Worm (Caenorhabditis elegans) whole organism, mixed stage, embryonic: ENCODE measurements around the gene C12D8.20.

ENCODE experiments used
- M03D4.4 ChIP-seq: sonication (generic microtip); optimal IDR thresholded peaks from 2 replicates; lab custom pipeline; 2017; ENCODE audit warnings: mild to moderate bottlenecking, missing genetic modification characterization, missing compliant biosample characterization
- bed-3 ChIP-seq: fragments of 200-800 bp; sonication (Bioruptor generic); optimal IDR thresholded peaks from 3 replicates; lab custom pipeline; 2018; ENCODE audit warnings: mild to moderate bottlenecking, missing genetic modification characterization, moderate library complexity, missing compliant biosample characterization
- blmp-1 ChIP-seq: fragments of 150-350 bp; optimal IDR thresholded peaks from 2 replicates; lab custom pipeline; 2014; ENCODE audit warnings: missing biosample characterization, missing genetic modification characterization
- ceh-39 ChIP-seq: fragments of 150-350 bp; optimal IDR thresholded peaks from 2 replicates; lab custom pipeline; 2014; ENCODE audit warnings: missing biosample characterization, missing genetic modification characterization
- ceh-43 ChIP-seq: fragments of 200-800 bp; sonication (Bioruptor generic); optimal IDR thresholded peaks from 2 replicates; lab custom pipeline; 2018; ENCODE audit warnings: mild to moderate bottlenecking, missing genetic modification characterization, moderate library complexity, missing compliant biosample characterization
- ceh-83 ChIP-seq: fragments of 200-800 bp; sonication (Bioruptor generic); optimal IDR thresholded peaks from 2 replicates; lab custom pipeline; 2018; ENCODE audit warnings: mild to moderate bottlenecking, missing genetic modification characterization, missing compliant biosample characterization
- ces-1 ChIP-seq: fragments of 150-350 bp; optimal IDR thresholded peaks from 2 replicates; lab custom pipeline; 2014; ENCODE audit warnings: missing biosample characterization, missing genetic modification reagents, missing genetic modification characterization
- cnd-1 ChIP-seq: fragments of 200-800 bp; sonication (Bioruptor generic); optimal IDR thresholded peaks from 2 replicates; lab custom pipeline; 2018; ENCODE audit warnings: mild to moderate bottlenecking, missing genetic modification characterization, missing compliant biosample characterization
- drap-1 ChIP-seq: fragments of 200-800 bp; sonication (Bioruptor generic); optimal IDR thresholded peaks from 3 replicates; lab custom pipeline; 2018; ENCODE audit warnings: mild to moderate bottlenecking, missing genetic modification characterization, missing compliant biosample characterization
- elt-1 ChIP-seq: sonication (generic microtip); optimal IDR thresholded peaks from 2 replicates; lab custom pipeline; 2017; ENCODE audit warnings: missing genetic modification characterization, mild to moderate bottlenecking, missing compliant biosample characterization, antibody characterized with exemption, moderate library complexity, borderline replicate concordance; ENCODE audit not compliant: insufficient read depth
- elt-3 ChIP-seq: fragments of 150-350 bp; optimal IDR thresholded peaks from 2 replicates; lab custom pipeline; 2014; ENCODE audit warnings: missing biosample characterization, missing genetic modification characterization
- flh-1 ChIP-seq: fragments of 200-800 bp; sonication (Bioruptor generic); optimal IDR thresholded peaks from 2 replicates; lab custom pipeline; 2018; ENCODE audit warnings: mild to moderate bottlenecking, missing genetic modification characterization, moderate library complexity, missing compliant biosample characterization
- hlh-1 ChIP-seq: fragments of 150-350 bp; optimal IDR thresholded peaks from 2 replicates; lab custom pipeline; 2014; ENCODE audit warnings: missing biosample characterization, missing genetic modification reagents, missing genetic modification characterization
- lin-13 ChIP-seq: fragments of 150-350 bp; optimal IDR thresholded peaks from 2 replicates; lab custom pipeline; 2014; ENCODE audit warnings: missing biosample characterization, missing genetic modification characterization
- lin-32 ChIP-seq: fragments of 200-800 bp; sonication (Bioruptor generic); optimal IDR thresholded peaks from 2 replicates; lab custom pipeline; 2018; ENCODE audit warnings: mild to moderate bottlenecking, missing genetic modification characterization, missing compliant biosample characterization
- lsy-2 ChIP-seq: fragments of 150-350 bp; optimal IDR thresholded peaks from 2 replicates; lab custom pipeline; 2014; ENCODE audit warnings: missing biosample characterization, missing genetic modification characterization
- mab-5 ChIP-seq: fragments of 150-350 bp; optimal IDR thresholded peaks from 2 replicates; lab custom pipeline; 2014; ENCODE audit warnings: missing biosample characterization, missing genetic modification characterization
- mls-2 ChIP-seq: sonication (generic microtip); optimal IDR thresholded peaks from 2 replicates; lab custom pipeline; 2016; ENCODE audit warnings: mild to moderate bottlenecking, missing genetic modification characterization, moderate library complexity, missing compliant biosample characterization
- nhr-2 ChIP-seq: fragments of 150-350 bp; optimal IDR thresholded peaks from 2 replicates; lab custom pipeline; 2014; ENCODE audit warnings: missing biosample characterization, missing genetic modification characterization
- nhr-237 ChIP-seq: fragments of 150-350 bp; optimal IDR thresholded peaks from 2 replicates; lab custom pipeline; 2014; ENCODE audit warnings: missing biosample characterization, missing genetic modification characterization
- nhr-76 ChIP-seq: sonication (generic microtip); optimal IDR thresholded peaks from 2 replicates; lab custom pipeline; 2017; ENCODE audit warnings: missing biosample characterization, missing genetic modification characterization
- pha-4 ChIP-seq: fragments of 150-350 bp; optimal IDR thresholded peaks from 2 replicates; lab custom pipeline; 2018; ENCODE audit warnings: missing biosample characterization, missing genetic modification reagents, missing genetic modification characterization
- sem-2 ChIP-seq: fragments of 200-800 bp; sonication (Bioruptor generic); optimal IDR thresholded peaks from 2 replicates; lab custom pipeline; 2018; ENCODE audit warnings: mild to moderate bottlenecking, missing genetic modification characterization, missing compliant biosample characterization
- snpc-4 ChIP-seq: fragments of 150-350 bp; optimal IDR thresholded peaks from 2 replicates; lab custom pipeline; 2014; ENCODE audit warnings: missing biosample characterization, missing genetic modification characterization
- sptf-1 ChIP-seq: sonication (generic microtip); optimal IDR thresholded peaks from 2 replicates; lab custom pipeline; 2017; ENCODE audit warnings: mild to moderate bottlenecking, missing genetic modification characterization, moderate library complexity, missing compliant biosample characterization
- tbx-8 ChIP-seq: fragments of 200-800 bp; sonication (Bioruptor generic); optimal IDR thresholded peaks from 2 replicates; lab custom pipeline; 2018; ENCODE audit warnings: mild to moderate bottlenecking, missing genetic modification characterization, moderate library complexity, missing compliant biosample characterization
- unc-39 ChIP-seq: fragments of 150-350 bp; optimal IDR thresholded peaks from 2 replicates; lab custom pipeline; 2014; ENCODE audit warnings: missing biosample characterization, missing genetic modification characterization
- unc-62 ChIP-seq: fragments of 150-350 bp; optimal IDR thresholded peaks from 2 replicates; lab custom pipeline; 2014; ENCODE audit warnings: missing biosample characterization, missing genetic modification reagents, missing genetic modification characterization
- ztf-11 ChIP-seq: fragments of 150-350 bp; optimal IDR thresholded peaks from 2 replicates; lab custom pipeline; 2014; ENCODE audit warnings: missing biosample characterization, missing genetic modification characterization

The C12D8.20 gene

DNA sequence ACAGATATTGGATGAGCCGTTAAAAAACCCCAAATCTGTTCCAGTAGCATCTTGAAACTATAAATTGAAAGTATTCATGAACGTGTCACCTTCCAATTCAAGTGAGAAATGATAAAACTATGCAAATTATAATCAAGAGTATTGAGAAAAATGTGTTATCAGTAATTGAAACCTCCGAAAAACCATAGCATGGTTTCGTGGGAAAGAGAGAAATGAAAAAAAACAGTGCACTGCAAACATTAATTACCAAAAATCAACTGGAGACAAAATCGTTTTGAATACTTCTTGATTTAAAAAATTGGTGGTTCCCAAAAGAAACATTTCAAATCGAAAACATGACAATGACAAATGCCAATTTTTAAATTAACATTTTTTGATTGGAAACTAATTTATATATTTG is 3.5 kb downstream of the C12D8.20 start, which contains the start of gene daf-36:
daf-36 (minus strand) TSS at position 101 of the 400 bp plus-strand sequence.
- TF ChIP-seq drap-1 (GFP tag; lab: Kevin White, UChicago) (no peak), mls-2 (tag; lab: Kevin White, UChicago) (no peak), elt-3 (tag; lab: Kevin White, UChicago) (no peak), blmp-1 (tag; lab: Kevin White, UChicago) (no peak), flh-1 (no peak), ceh-83 (GFP tag; lab: Kevin White, UChicago) (no peak), pha-4 (no peak), mab-5 (no peak)

DNA sequence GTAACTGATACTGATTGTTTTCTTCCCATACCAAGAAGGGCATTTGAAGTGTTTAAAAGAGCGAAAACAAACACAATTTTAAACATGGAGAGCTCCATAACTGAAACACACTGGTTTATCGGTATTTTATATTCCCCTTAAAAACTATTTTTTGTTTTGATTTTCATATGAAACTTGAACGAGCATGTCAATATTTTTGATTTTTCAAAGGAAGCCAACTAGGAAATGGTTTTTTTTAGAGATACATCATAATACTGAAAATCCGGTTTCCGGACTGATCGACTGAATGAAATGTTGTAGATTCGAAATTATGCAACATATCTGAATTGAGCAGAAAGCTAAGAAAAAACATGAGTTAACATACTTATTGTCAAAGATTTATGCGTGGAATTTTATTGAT is 5.2 kb downstream of the C12D8.20 start, which contains the start of gene ttr-19:
ttr-19 (minus strand) TSS at position 101 of the 400 bp plus-strand sequence.
- TF ChIP-seq lsy-2 (tag; lab: Kevin White, UChicago) (no peak), unc-62 (GFP tag; lab: Kevin White, UChicago) (no peak), M03D4.4 (tag; lab: Kevin White, UChicago) (no peak), mab-5 (no peak), elt-1 (tag; lab: Kevin White, UChicago) (no peak), cnd-1 (tag; lab: Kevin White, UChicago) (no peak), ztf-11 (tag; lab: Kevin White, UChicago) (no peak), snpc-4 (tag; lab: Kevin White, UChicago) (no peak), blmp-1 (tag; lab: Kevin White, UChicago) (no peak), ceh-43 (GFP tag; lab: Kevin White, UChicago) (no peak), unc-39 (tag; lab: Kevin White, UChicago) (no peak), tbx-8 (no peak), ceh-39 (tag; lab: Kevin White, UChicago) (no peak), elt-3 (tag; lab: Kevin White, UChicago) (no peak), ces-1 (GFP tag; lab: Kevin White, UChicago) (no peak), lin-13 (tag; lab: Kevin White, UChicago) (no peak)
- TF ChIP-seq, all 35 proteins: peak for 0

DNA sequence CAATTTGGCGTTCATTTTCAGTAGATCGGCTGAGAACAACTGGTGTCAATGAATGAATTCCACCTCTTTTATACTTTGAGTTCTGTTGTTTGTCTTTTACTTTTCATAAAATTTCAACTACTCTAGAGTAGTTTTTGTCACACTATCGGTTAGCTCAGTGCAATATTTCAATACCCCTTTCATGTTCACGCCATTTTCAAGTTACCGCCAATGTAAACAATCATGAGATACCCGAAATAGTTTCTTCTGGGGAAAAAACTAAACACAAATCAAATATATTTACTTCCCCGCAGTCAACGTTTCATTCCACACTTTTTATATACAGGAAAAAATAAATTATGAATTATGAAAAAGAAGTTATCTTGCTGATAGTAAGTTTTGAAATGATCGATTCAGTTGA is 6.3 kb downstream of the C12D8.20 start, which contains the start of gene fipr-4:
fipr-4 (minus strand) TSS at position 101 of the 400 bp plus-strand sequence.
- TF ChIP-seq sptf-1 (tag; lab: Kevin White, UChicago) (no peak), nhr-2 (tag; lab: Kevin White, UChicago) (no peak), cnd-1 (tag; lab: Kevin White, UChicago) (no peak)

DNA sequence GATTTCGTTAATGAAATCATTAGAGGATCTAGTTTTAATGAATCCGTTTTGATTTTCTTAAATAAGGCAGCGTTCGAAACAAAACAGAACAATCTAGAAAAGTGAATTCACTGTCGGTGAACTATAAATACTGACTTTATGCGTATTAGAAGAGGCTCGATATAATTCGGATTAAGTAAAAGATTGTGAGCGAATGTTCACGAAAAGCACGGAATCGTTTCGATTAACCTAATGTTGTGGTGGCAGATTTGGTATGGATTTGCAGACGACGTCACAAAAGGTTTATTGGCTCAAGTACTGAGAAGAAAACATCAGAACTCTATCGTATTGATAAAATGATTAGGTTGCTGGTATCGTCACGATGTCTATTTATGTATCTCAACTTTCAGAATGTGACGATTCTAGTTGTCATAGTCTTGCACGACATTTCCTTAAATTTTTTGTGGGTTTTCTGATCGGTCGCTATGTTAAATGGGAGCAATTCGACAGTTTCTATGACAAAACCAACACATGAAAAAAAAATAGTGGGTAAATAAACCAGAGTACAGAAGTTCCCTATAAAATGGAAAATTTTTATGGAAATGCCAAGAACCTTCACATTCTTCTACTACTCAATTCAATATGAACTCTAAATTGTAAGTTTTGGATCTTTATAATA is 7.2 kb downstream of the C12D8.20 start, which contains the start of the genes pyt-1 and fipr-7:
pyt-1 (minus strand) TSS at position 101 of the 658 bp plus-strand sequence.
fipr-7 (plus strand) TSS at position 608 of the 658 bp plus-strand sequence.
- TF ChIP-seq lin-32: no peak
- no peak for TF ChIP-seq sem-2 (GFP tag; lab: Kevin White, UChicago)
- TF ChIP-seq snpc-4 (tag; lab: Kevin White, UChicago): no peak
- TF ChIP-seq hlh-1 (tag; lab: Kevin White, UChicago): no peak
- no peak for TF ChIP-seq cnd-1 (tag; lab: Kevin White, UChicago)
- no peak for TF ChIP-seq nhr-237
- TF ChIP-seq bed-3 (GFP tag; lab: Kevin White, UChicago): no peak
- TF ChIP-seq mab-5: no peak
- TF ChIP-seq mls-2 (tag; lab: Kevin White, UChicago): no peak
- TF ChIP-seq nhr-2 (tag; lab: Kevin White, UChicago): no peak

DNA sequence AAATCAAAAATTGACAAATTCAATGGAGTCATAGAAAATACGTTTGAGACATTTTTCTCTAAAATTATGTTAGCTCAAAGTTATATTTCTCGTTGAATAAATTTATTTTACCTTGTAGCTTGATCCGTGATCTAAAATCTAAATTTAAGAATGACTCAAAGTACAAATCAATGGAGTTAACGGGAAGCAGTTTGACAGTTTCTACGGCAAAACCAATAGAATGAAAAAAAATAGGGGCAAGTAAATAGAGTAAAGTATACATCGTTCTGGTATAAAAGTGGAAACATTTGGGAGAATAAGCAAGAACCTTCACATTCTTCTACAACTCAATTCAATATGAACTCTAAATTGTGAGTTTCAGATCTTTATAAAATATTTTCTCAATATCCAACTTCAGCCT is 8.8 kb downstream of the C12D8.20 start, which contains the start of gene fipr-6:
fipr-6 (plus strand) TSS at position 301 of the 400 bp plus-strand sequence.
- TF ChIP-seq ceh-83 (GFP tag; lab: Kevin White, UChicago): no peak
- no peak for TF ChIP-seq ztf-11 (tag; lab: Kevin White, UChicago)
- no peak for TF ChIP-seq nhr-76
- TF ChIP-seq blmp-1 (tag; lab: Kevin White, UChicago): no peak
- TF ChIP-seq unc-62 (GFP tag; lab: Kevin White, UChicago): no peak
